Fruit fly (Drosophila melanogaster): ENCODE results near the gene CG7568.

- TF ChIP-seq CG1621 (tag; optimal IDR thresholded peaks at IDR 0.05) = no peak
- TF ChIP-seq CG16779 (tag; optimal IDR thresholded peaks at IDR 0.05) = no peak
- TF ChIP-seq CG6276 (GFP tag; optimal IDR thresholded peaks at IDR 0.05) = no peak
- TF ChIP-seq Hr38 (GFP tag; optimal IDR thresholded peaks at IDR 0.05) = no peak
- no peak for TF ChIP-seq Lpt (GFP tag; optimal IDR thresholded peaks at IDR 0.05)
- no peak for TF ChIP-seq CG4318 (GFP tag; optimal IDR thresholded peaks at IDR 0.05)
Measured at dm6 chr3R:29549157-29549556, 51.5 kb downstream of the CG7568 start.

Measured in whole organism, prepupa.